Worm (Caenorhabditis elegans): Measurements from ENCODE around the gene srg-24.

DNA sequence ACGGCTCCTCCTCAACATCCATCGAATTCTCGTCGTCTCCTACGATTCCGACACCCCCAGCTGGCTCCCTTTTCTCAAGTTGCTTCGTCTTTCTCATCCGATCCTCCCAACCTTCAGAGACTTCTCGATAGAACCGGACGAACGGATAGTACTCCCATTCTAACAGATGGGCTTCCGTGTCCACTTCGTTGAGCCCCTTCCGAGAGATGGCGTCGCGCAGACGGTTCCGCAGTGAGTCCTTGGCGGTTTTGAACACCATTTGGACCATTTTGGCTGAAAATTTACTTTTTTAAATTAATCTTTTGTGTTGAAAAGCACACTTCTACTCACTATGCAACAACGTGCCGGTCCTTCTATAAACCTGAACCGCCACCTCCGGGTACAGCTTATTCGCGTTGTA is 46.8 kb downstream of the srg-24 start:
- TF ChIP-seq snpc-4 (tag; optimal IDR thresholded peaks at IDR 0.05) (no peak), blmp-1 (tag; optimal IDR thresholded peaks at IDR 0.05) (no peak), mep-1 (tag; optimal IDR thresholded peaks at IDR 0.05) (no peak), tbx-8 (GFP tag; optimal IDR thresholded peaks at IDR 0.05) (no peak), sem-2 (GFP tag; optimal IDR thresholded peaks at IDR 0.05) (no peak), lsy-2 (tag; optimal IDR thresholded peaks at IDR 0.05) (no peak), bed-3 (GFP tag; optimal IDR thresholded peaks at IDR 0.05) (no peak), lin-13 (tag; optimal IDR thresholded peaks at IDR 0.05) (no peak), ztf-11 (tag; optimal IDR thresholded peaks at IDR 0.05) (no peak), nhr-2 (tag; optimal IDR thresholded peaks at IDR 0.05) (no peak), elt-1 (tag; optimal IDR thresholded peaks at IDR 0.05; ENCODE audit: borderline replicate concordance, insufficient read depth) (no peak), nhr-237 (tag; optimal IDR thresholded peaks at IDR 0.05) (no peak), ces-1 (GFP tag; optimal IDR thresholded peaks at IDR 0.05) (no peak), pha-4 (tag; optimal IDR thresholded peaks at IDR 0.05) (no peak)
